Worm (Caenorhabditis elegans): ENCODE results near the gene B0212.3.

Gene B0212.3

DNA sequence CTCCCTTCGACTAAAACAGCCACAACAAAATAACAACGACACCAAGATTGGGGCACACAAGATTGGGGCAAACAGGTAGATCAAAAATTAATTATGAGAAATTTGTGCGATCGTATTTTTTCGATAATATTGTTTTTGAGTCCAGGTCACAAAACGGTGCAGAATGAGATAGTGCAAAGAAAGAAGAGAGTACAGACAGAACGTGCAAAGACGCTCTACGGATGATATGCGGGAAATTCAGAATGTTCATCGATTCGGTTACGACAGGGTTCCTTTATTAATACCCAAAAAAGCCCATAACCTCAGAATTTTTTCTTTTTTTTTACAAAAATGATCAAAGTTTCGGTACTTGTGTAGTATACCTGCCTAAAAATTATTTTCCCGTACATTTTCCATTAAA is 719 bp upstream of the B0212.3 start:
- TF ChIP-seq ceh-16 (tag; optimal IDR thresholded peaks at IDR 0.05), result no peak
- peak; percentile 15 for TF ChIP-seq hmg-11 (tag; optimal IDR thresholded peaks at IDR 0.05)
- no peak for TF ChIP-seq aly-2 (tag; optimal IDR thresholded peaks at IDR 0.05)

DNA sequence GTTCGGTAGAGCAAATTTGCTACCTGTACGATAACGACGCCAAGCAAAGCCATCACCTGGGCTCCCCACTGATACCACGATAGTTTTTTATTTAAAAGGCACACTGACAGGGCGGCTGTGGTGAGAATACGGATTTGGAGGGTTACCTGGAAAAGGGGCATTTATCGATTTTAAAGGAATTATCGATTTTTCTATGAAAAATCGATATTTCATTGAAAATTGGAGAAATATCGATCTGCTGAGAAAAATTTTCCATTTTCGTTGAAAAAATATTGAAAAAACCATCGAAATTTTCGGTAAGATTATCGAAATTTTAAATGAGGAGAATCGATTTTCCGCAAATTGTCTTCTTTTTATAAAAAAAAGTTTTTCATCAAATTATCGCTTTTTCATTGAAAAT is 5.1 kb downstream of the B0212.3 start:
- TF ChIP-seq ceh-28 (tag; optimal IDR thresholded peaks at IDR 0.05), result peak; percentile 85
- no peak for TF ChIP-seq pha-4 (tag; optimal IDR thresholded peaks at IDR 0.05)
- no peak for TF ChIP-seq ama-1 (optimal IDR thresholded peaks at IDR 0.05)
- TF ChIP-seq ceh-9 (tag; optimal IDR thresholded peaks at IDR 0.05), result no peak

DNA sequence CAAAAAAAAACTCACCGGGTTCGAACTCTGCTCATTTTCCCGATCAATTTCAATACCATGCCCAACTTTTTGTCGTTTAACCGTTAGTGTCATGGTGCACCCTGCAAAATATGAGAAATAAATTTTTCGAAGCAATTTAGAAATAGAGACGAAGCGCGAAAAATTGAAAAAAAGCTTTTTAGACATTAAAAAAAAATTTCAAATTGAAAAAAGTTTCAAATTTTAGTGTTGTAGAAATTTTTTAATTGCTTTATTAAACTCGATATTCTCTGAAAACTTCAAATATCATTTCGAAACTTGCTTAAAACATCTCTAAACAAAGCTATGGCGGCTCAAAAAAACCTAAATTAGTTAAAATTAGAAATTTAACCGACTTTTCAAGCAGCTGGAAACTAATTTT is 7.5 kb downstream of the B0212.3 start, which contains the start of gene nstp-6:
TSS of gene nstp-6 (minus strand) at position 101 of the 400 bp plus-strand sequence.
- TF ChIP-seq elt-2 (tag; optimal IDR thresholded peaks at IDR 0.05), result no peak
- no peak for TF ChIP-seq R02D3.7 (tag; optimal IDR thresholded peaks at IDR 0.05)
- TF ChIP-seq unc-39 (tag; optimal IDR thresholded peaks at IDR 0.05), result no peak
- no peak for TF ChIP-seq nhr-25 (tag; optimal IDR thresholded peaks at IDR 0.05)
- no peak for TF ChIP-seq egl-27 (tag; optimal IDR thresholded peaks at IDR 0.05)

DNA sequence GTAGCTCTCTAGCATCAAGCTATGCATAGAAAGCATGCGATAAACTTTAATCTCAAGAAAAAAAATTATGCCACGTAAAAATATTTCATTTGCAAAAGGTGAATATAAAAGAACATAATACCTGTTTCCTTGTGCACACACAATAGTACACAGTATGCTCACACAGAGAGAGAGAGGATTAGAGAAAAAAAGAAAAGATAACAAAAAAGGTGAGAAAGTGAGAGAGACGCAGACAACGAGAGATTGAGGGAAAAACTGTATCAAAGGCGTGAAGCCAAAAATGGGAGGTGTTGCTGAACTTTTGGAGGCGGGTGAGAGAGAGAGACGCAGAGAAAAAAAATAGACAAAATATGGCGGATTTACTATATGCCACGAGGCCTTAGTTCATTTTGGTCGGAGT is 8.3 kb downstream of the B0212.3 start:
- TF ChIP-seq nfya-1 (tag; optimal IDR thresholded peaks at IDR 0.05; ENCODE audit: insufficient read depth), result no peak
- TF ChIP-seq fos-1 (tag; optimal IDR thresholded peaks at IDR 0.05), result no peak
- TF ChIP-seq ztf-11 (tag; optimal IDR thresholded peaks at IDR 0.05), result no peak
- no peak for TF ChIP-seq daf-12 (tag; optimal IDR thresholded peaks at IDR 0.05)
- TF ChIP-seq tbx-2 (tag; optimal IDR thresholded peaks at IDR 0.05), result no peak
- no peak for TF ChIP-seq egl-27 (tag; optimal IDR thresholded peaks at IDR 0.05)
- no peak for TF ChIP-seq elt-1 (tag; optimal IDR thresholded peaks at IDR 0.05)
- TF ChIP-seq zag-1 (tag; optimal IDR thresholded peaks at IDR 0.05), result no peak
- TF ChIP-seq elt-2 (tag; optimal IDR thresholded peaks at IDR 0.05), result peak; percentile 77
- no peak for TF ChIP-seq R02D3.7 (tag; optimal IDR thresholded peaks at IDR 0.05)
- TF ChIP-seq lsy-12 (tag; optimal IDR thresholded peaks at IDR 0.05), result no peak
- peak; percentile 73 for TF ChIP-seq pqm-1 (tag; optimal IDR thresholded peaks at IDR 0.05)
- TF ChIP-seq pha-4 (tag; optimal IDR thresholded peaks at IDR 0.05), result peak; percentile 92
- TF ChIP-seq aly-2 (tag; optimal IDR thresholded peaks at IDR 0.05), result no peak

DNA sequence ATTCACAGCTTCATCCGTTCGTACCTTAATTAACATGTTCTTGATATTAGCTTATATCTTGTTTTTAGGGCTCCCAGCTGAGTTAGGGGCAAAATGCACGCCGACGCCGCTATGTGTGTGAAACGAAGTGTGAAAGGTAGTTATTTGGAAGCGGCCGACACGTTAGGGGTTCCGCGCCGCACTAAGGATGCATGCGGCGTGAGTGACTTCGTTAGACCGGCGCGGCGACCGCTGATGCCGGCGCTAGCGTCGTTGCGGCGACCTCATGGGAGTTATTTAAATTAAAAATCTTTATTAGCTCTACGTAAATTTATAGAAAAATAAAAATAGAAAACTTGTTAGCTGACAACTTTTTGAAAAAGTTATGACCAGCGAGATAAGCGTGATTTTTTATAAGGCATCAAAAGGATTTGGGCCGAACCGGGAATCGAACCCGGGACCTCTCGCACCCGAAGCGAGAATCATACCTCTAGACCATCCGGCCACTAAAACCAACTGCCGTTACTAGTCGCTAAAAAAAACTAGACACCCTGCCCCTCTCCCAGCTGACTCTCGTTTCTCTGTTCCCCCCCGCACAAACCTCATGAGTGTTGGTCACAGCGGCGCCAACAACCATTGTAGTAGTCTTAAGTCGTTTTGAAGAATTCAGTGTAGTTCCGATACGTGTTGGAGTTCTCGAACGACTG is 11.9 kb downstream of the B0212.3 start:
- TF ChIP-seq lin-39 (tag; optimal IDR thresholded peaks at IDR 0.05) (peak; percentile 57), nhr-43 (tag; optimal IDR thresholded peaks at IDR 0.05; ENCODE audit: poor library complexity, severe bottlenecking) (peak; percentile 75), elt-2 (tag; optimal IDR thresholded peaks at IDR 0.05) (peak; percentile 33), fkh-2 (tag; optimal IDR thresholded peaks at IDR 0.05) (no peak), ztf-11 (tag; optimal IDR thresholded peaks at IDR 0.05) (no peak), ztf-4 (tag; optimal IDR thresholded peaks at IDR 0.05) (peak; percentile 4), R02D3.7 (tag; optimal IDR thresholded peaks at IDR 0.05) (no peak), pqm-1 (tag; optimal IDR thresholded peaks at IDR 0.05) (peak; percentile 17), nfya-1 (tag; optimal IDR thresholded peaks at IDR 0.05; ENCODE audit: insufficient read depth) (peak; percentile 47), nhr-76 (tag; optimal IDR thresholded peaks at IDR 0.05) (no peak), tbx-2 (tag; optimal IDR thresholded peaks at IDR 0.05) (peak; percentile 53), nhr-23 (tag; optimal IDR thresholded peaks at IDR 0.05) (no peak), lin-15B (tag; optimal IDR thresholded peaks at IDR 0.05) (peak; percentile 27), unc-39 (tag; optimal IDR thresholded peaks at IDR 0.05) (no peak), hmg-11 (tag; optimal IDR thresholded peaks at IDR 0.05) (peak; percentile 95), snpc-4 (tag; optimal IDR thresholded peaks at IDR 0.05) (peak; percentile 9), lsy-12 (tag; optimal IDR thresholded peaks at IDR 0.05) (peak; percentile 58)

DNA sequence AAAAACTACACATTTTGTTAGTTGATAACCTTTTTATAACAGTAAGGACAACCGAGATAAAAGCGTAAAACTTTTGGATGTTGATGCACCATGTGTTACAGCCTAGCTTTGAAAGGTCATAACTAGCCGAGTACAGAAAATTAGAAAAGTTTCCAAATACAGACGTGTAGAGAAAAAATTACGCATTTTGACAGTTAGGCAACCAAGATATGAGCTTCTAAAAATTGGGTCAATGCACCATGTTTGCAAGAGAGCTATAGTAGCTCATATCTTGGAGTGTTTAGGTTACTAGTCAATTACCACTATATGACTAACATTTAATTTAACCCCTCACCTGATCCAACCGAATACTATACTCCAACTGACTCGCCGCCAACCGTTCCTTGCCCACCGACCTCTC is 13.0 kb downstream of the B0212.3 start:
- TF ChIP-seq nhr-23 (tag; optimal IDR thresholded peaks at IDR 0.05) (no peak), mml-1 (tag; optimal IDR thresholded peaks at IDR 0.05) (no peak), hmg-11 (tag; optimal IDR thresholded peaks at IDR 0.05) (no peak), zag-1 (tag; optimal IDR thresholded peaks at IDR 0.05) (no peak), nhr-12 (tag; optimal IDR thresholded peaks at IDR 0.05) (no peak), elt-2 (tag; optimal IDR thresholded peaks at IDR 0.05) (no peak), nhr-11 (tag; optimal IDR thresholded peaks at IDR 0.05) (no peak), egl-27 (tag; optimal IDR thresholded peaks at IDR 0.05) (no peak)

Measured in whole organism, L3 larva.